Worm (Caenorhabditis elegans) whole organism, young adult: ENCODE results near the gene C06H2.7.
A peak's percentile ranks its signal among the peaks of the same experiment; 100 is the strongest.

Experiments used
- F33H1.4 ChIP-seq: fragments of 200-800 bp; sonication (Bioruptor generic); IDR thresholded peaks from 2 replicates; pipeline ENCODE4 v1.3.6; 2022; ENCODE audit warnings: missing genetic modification reagents, missing genetic modification characterization, missing compliant biosample characterization
- F57A8.1 ChIP-seq: fragments of 200-800 bp; sonication (Bioruptor generic); optimal IDR thresholded peaks from 2 replicates; lab custom pipeline; 2018; ENCODE audit warnings: mild to moderate bottlenecking, missing genetic modification characterization, moderate library complexity, missing compliant biosample characterization
- F57C9.4 ChIP-seq: sonication (generic microtip); optimal IDR thresholded peaks from 2 replicates; lab custom pipeline; 2017; ENCODE audit warnings: mild to moderate bottlenecking, missing genetic modification characterization, missing compliant biosample characterization
- K11D2.4 ChIP-seq: fragments of 200-800 bp; sonication (Bioruptor generic); IDR thresholded peaks from 2 replicates; pipeline ENCODE4 v1.3.6; 2022; ENCODE audit warnings: missing genetic modification reagents, missing genetic modification characterization, missing compliant biosample characterization
- K12H6.12 ChIP-seq: fragments of 200-800 bp; sonication (Bioruptor generic); optimal IDR thresholded peaks from 2 replicates; lab custom pipeline; 2018; ENCODE audit warnings: mild to moderate bottlenecking, missing genetic modification characterization, missing compliant biosample characterization
- Y53F4B.3 ChIP-seq: fragments of 200-800 bp; sonication (Bioruptor generic); IDR thresholded peaks from 2 replicates; pipeline ENCODE4 v1.3.6; 2022; ENCODE audit warnings: missing genetic modification reagents, missing genetic modification characterization, missing compliant biosample characterization
- Y56A3A.18 ChIP-seq: fragments of 200-800 bp; sonication (Bioruptor generic); IDR thresholded peaks from 2 replicates; pipeline ENCODE4 v1.3.6; 2022; ENCODE audit warnings: missing genetic modification reagents, missing genetic modification characterization, missing compliant biosample characterization
- ama-1 ChIP-seq, 3 experiments: fragments of 150-350 bp in 1 of 3; sonication (generic microtip) in 2 of 3; optimal IDR thresholded peaks; 2 replicates each; lab custom pipeline; 2014 to 2018; ENCODE audit warnings: missing biosample characterization in 2 of 3, missing genetic modification characterization in 2 of 3, missing genetic modification reagents in 2 of 3
- bed-1 ChIP-seq: fragments of 200-800 bp; sonication (Bioruptor generic); IDR thresholded peaks from 2 replicates; pipeline ENCODE4 v1.3.6; 2022; ENCODE audit warnings: missing genetic modification reagents, missing genetic modification characterization, missing compliant biosample characterization
- ceh-91 ChIP-seq: fragments of 200-800 bp; sonication (Bioruptor generic); IDR thresholded peaks from 2 replicates; pipeline ENCODE4 v1.3.6; 2022; ENCODE audit warnings: missing genetic modification reagents, missing genetic modification characterization, missing compliant biosample characterization
- chd-7 ChIP-seq: sonication (generic microtip); optimal IDR thresholded peaks from 2 replicates; lab custom pipeline; 2016; ENCODE audit warnings: mild to moderate bottlenecking, missing genetic modification characterization, moderate library complexity, missing compliant biosample characterization
- egrh-3 ChIP-seq: fragments of 200-800 bp; sonication (Bioruptor generic); IDR thresholded peaks from 2 replicates; pipeline ENCODE4 v1.3.6; 2022; ENCODE audit warnings: missing genetic modification reagents, missing genetic modification characterization, missing compliant biosample characterization
- fkh-3 ChIP-seq: sonication (generic microtip); optimal IDR thresholded peaks from 2 replicates; lab custom pipeline; 2016; ENCODE audit warnings: mild to moderate bottlenecking, missing genetic modification characterization, missing compliant biosample characterization
- him-1 ChIP-seq: sonication (generic microtip); optimal IDR thresholded peaks from 2 replicates; lab custom pipeline; 2016; ENCODE audit warnings: missing genotype, missing genetic modification reagents, missing genetic modification characterization, missing compliant biosample characterization
- hlh-12 ChIP-seq: sonication (generic microtip); optimal IDR thresholded peaks from 2 replicates; lab custom pipeline; 2016; ENCODE audit warnings: missing genetic modification characterization, missing compliant biosample characterization
- hmg-1.2 ChIP-seq: fragments of 200-800 bp; sonication (Bioruptor generic); IDR thresholded peaks from 2 replicates; pipeline ENCODE4 v1.3.6; 2022; ENCODE audit warnings: missing genetic modification reagents, missing genetic modification characterization, missing compliant biosample characterization
- hmg-20 ChIP-seq: fragments of 200-800 bp; sonication (Bioruptor generic); IDR thresholded peaks from 2 replicates; pipeline ENCODE4 v1.3.6; 2022; ENCODE audit warnings: missing genetic modification reagents, missing genetic modification characterization, missing compliant biosample characterization
- let-526 ChIP-seq: fragments of 200-800 bp; sonication (Bioruptor generic); IDR thresholded peaks from 2 replicates; pipeline ENCODE4 v1.3.6; 2022; ENCODE audit warnings: missing genetic modification reagents, missing genetic modification characterization, missing compliant biosample characterization
- lin-26 ChIP-seq: fragments of 200-800 bp; sonication (Bioruptor generic); IDR thresholded peaks from 2 replicates; pipeline ENCODE4 v1.3.6; 2022; ENCODE audit warnings: missing genetic modification reagents, missing genetic modification characterization, missing compliant biosample characterization
- lsy-27 ChIP-seq: sonication (generic microtip); optimal IDR thresholded peaks from 2 replicates; lab custom pipeline; 2017; ENCODE audit warnings: missing genetic modification characterization, mild to moderate bottlenecking, missing compliant biosample characterization, antibody characterized with exemption, missing genotype, borderline replicate concordance; ENCODE audit not compliant: insufficient read depth
- madf-8 ChIP-seq: fragments of 200-800 bp; sonication (Bioruptor generic); conservative IDR thresholded peaks from 2 replicates; pipeline ENCODE4 v1.3.6; 2022; ENCODE audit warnings: missing genetic modification reagents, missing genetic modification characterization, missing compliant biosample characterization
- mcd-1 ChIP-seq: fragments of 200-800 bp; sonication (Bioruptor generic); IDR thresholded peaks from 2 replicates; pipeline ENCODE4 v1.3.6; 2022; ENCODE audit warnings: missing genetic modification reagents, missing genetic modification characterization, missing compliant biosample characterization
- mel-28 ChIP-seq: sonication (generic microtip); optimal IDR thresholded peaks from 2 replicates; lab custom pipeline; 2016; ENCODE audit warnings: borderline replicate concordance, mild to moderate bottlenecking, missing genetic modification characterization, missing compliant biosample characterization
- nfyb-1 ChIP-seq: fragments of 200-800 bp; sonication (Bioruptor generic); IDR thresholded peaks from 2 replicates; pipeline ENCODE4 v1.3.6; 2022; ENCODE audit warnings: missing genetic modification reagents, missing genetic modification characterization, missing compliant biosample characterization
- nhr-80 ChIP-seq: sonication (generic microtip); optimal IDR thresholded peaks from 2 replicates; lab custom pipeline; 2016; ENCODE audit warnings: missing genetic modification characterization, missing compliant biosample characterization
- repo-1 ChIP-seq: sonication (generic microtip); optimal IDR thresholded peaks from 2 replicates; lab custom pipeline; 2017; ENCODE audit warnings: mild to moderate bottlenecking, missing genetic modification characterization, missing compliant biosample characterization
- snpc-3.4 ChIP-seq: sonication (generic microtip); optimal IDR thresholded peaks from 2 replicates; lab custom pipeline; 2017; ENCODE audit warnings: missing genetic modification characterization, mild to moderate bottlenecking, missing compliant biosample characterization, antibody characterized with exemption, moderate library complexity, missing genotype, missing genetic modification reagents
- snpc-4 ChIP-seq, 5 experiments: fragments of 150-350 bp in 1 of 5; sonication (generic microtip) in 4 of 5; optimal IDR thresholded peaks; 2 replicates each; lab custom pipeline; 2014 to 2018; ENCODE audit warnings: missing genetic modification characterization in 5 of 5, missing biosample characterization in 3 of 5, antibody characterized with exemption in 2 of 5, mild to moderate bottlenecking in 2 of 5, missing compliant biosample characterization in 2 of 5, missing genotype in 2 of 5, moderate library complexity in 2 of 5, missing genetic modification reagents in 1 of 5
- unc-62 ChIP-seq: fragments of 150-350 bp; optimal IDR thresholded peaks from 2 replicates; lab custom pipeline; 2014; ENCODE audit warnings: missing biosample characterization, missing genetic modification reagents, missing genetic modification characterization
- xnd-1 ChIP-seq: sonication (generic microtip); optimal IDR thresholded peaks from 2 replicates; lab custom pipeline; 2016; ENCODE audit warnings: missing genotype, missing genetic modification reagents, missing genetic modification characterization, missing compliant biosample characterization
- zfh-2 ChIP-seq: fragments of 200-800 bp; sonication (Bioruptor generic); conservative IDR thresholded peaks from 2 replicates; pipeline ENCODE4 v1.3.6; 2022; ENCODE audit warnings: missing genetic modification reagents, missing genetic modification characterization, missing compliant biosample characterization
- zim-3 ChIP-seq: sonication (generic microtip); optimal IDR thresholded peaks from 2 replicates; lab custom pipeline; 2017; ENCODE audit warnings: mild to moderate bottlenecking, missing genetic modification characterization, moderate library complexity, missing compliant biosample characterization
- ztf-18 ChIP-seq: sonication (generic microtip); optimal IDR thresholded peaks from 2 replicates; lab custom pipeline; 2016; ENCODE audit warnings: missing genotype, mild to moderate bottlenecking, missing genetic modification characterization, missing compliant biosample characterization
- ztf-26 ChIP-seq: sonication (generic microtip); optimal IDR thresholded peaks from 2 replicates; lab custom pipeline; 2017; ENCODE audit warnings: missing genetic modification characterization, missing compliant biosample characterization

The C06H2.7 gene

DNA sequence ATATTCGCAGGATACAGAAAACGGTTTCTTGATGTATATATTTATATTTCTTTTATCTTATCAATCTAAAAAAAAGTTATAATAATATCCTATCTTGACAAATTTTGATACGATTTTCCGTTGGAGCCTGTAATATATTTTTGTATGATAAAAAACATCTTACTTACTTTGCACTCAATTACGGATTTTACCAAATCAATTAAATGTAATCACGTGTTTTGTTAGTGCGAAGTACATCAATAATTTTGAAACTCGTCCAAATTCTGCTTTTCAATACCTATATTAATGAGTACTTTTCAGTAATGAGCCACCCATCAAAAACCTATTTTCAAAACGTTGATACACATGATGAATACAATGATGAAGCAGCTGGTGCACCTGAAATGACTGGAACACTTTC is 4.8 kb upstream of the C06H2.7 start, which contains the start of gene T19C4.1:
Gene T19C4.1 (plus strand): TSS at position 301 of the 400 bp plus-strand sequence.
- no peak for TF ChIP-seq F57A8.1
- TF ChIP-seq let-526 (GFP tag; lab: Robert Waterston, UW), result no peak
- TF ChIP-seq snpc-4 (GFP tag; optimal IDR thresholded peaks at IDR 0.05; lab: Kevin White, UChicago), result no peak
- TF ChIP-seq snpc-4 (tag; optimal IDR thresholded peaks at IDR 0.05; lab: Kevin White, UChicago), result no peak
- TF ChIP-seq K11D2.4 (GFP tag; lab: Robert Waterston, UW), result no peak
- no peak for TF ChIP-seq repo-1 (tag; lab: Kevin White, UChicago)
- no peak for TF ChIP-seq K12H6.12 (tag; lab: Kevin White, UChicago)
- no peak for TF ChIP-seq him-1 (tag; lab: Kevin White, UChicago)
- TF ChIP-seq Y53F4B.3 (GFP tag; lab: Robert Waterston, UW), result no peak
- TF ChIP-seq ztf-18 (tag; lab: Kevin White, UChicago), result no peak
- no peak for TF ChIP-seq lsy-27 (tag; lab: Kevin White, UChicago)
- TF ChIP-seq egrh-3 (GFP tag; lab: Robert Waterston, UW), result no peak
- no peak for TF ChIP-seq nhr-80 (tag; lab: Kevin White, UChicago)
- TF ChIP-seq F57C9.4 (tag; lab: Kevin White, UChicago), result no peak
- no peak for TF ChIP-seq hmg-20 (GFP tag; lab: Robert Waterston, UW)
- TF ChIP-seq snpc-3.4, result no peak
- TF ChIP-seq xnd-1 (tag; lab: Kevin White, UChicago), result no peak
- TF ChIP-seq, all 124 proteins: peak for 0

- no peak for TF ChIP-seq hmg-1.2 (GFP tag; lab: Robert Waterston, UW)
- no peak for TF ChIP-seq F57C9.4 (tag; lab: Kevin White, UChicago)
- TF ChIP-seq mel-28 (tag; lab: Kevin White, UChicago), result no peak
- no peak for TF ChIP-seq K12H6.12 (tag; lab: Kevin White, UChicago)
- no peak for TF ChIP-seq Y56A3A.18 (GFP tag; lab: Robert Waterston, UW)
- TF ChIP-seq hlh-12, result no peak
- no peak for TF ChIP-seq zim-3
- no peak for TF ChIP-seq ceh-91
- TF ChIP-seq F33H1.4 (GFP tag; lab: Robert Waterston, UW), result no peak
Measured at ce11 chrV:11148971-11149370, 4.4 kb upstream of the C06H2.7 start.

- TF ChIP-seq ama-1 (optimal IDR thresholded peaks at IDR 0.05; lab: Kevin White, UChicago), result peak; percentile 67
- TF ChIP-seq ama-1 (GFP tag; optimal IDR thresholded peaks at IDR 0.05; lab: Kevin White, UChicago), result no peak
- TF ChIP-seq ztf-26, result peak; percentile 53
- 0 out of 2 replicates have a peak, but pooled peaks have one; percentile 30 for TF ChIP-seq nfyb-1 (GFP tag; lab: Robert Waterston, UW)
- no peak for TF ChIP-seq unc-62 (GFP tag; lab: Kevin White, UChicago)
- TF ChIP-seq, all 124 proteins: peak for 3
Measured at ce11 chrV:11147780-11148144, 3.2 kb upstream of the C06H2.7 start.

DNA sequence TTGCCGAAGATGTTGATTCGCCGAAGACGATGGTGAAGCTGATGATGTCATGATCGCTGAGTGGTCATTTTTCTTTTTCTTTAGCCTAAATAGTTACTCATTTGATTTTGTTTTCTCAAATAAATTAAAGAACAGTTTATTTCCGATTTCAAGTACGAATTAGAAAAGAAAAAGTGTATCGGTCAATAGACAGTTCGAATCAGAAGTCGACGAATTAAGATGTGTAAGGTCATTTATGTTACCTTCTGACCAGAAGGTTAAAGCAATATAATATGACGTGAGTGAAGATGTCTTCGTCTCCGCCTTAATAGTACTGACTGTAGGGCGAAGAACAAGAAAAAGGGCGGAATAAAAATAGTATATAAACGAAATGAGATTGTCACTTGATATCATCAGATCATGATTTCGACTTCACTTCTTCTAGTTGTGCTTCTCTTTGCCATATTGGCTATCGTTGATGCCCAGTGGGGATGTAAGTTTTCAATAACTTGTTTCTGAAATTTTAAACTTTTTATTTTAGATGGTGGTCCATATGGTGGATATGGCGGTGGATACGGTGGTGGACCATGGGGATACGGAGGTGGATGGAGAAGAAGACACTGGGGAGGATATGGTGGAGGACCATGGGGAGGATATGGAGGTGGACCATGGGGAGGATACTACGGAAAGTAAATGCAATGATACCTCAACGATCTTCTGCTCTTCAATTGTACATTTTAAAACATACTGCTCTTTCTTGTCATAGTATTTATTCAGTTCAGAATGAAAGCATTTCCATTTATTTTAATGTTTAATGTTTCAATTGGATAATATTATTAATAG is 2.6 kb upstream of the C06H2.7 start, which contains the start of the genes T19C4.24 and nlp-33:
Gene T19C4.24 (minus strand): TSS at position 51 of the 822 bp plus-strand sequence.
Gene nlp-33 (plus strand): TSS at position 389 of the 822 bp plus-strand sequence.
- no peak for TF ChIP-seq fkh-3 (tag; lab: Kevin White, UChicago)
- peak; percentile 71 for TF ChIP-seq ama-1 (optimal IDR thresholded peaks at IDR 0.05; lab: Kevin White, UChicago)
- TF ChIP-seq ama-1 (GFP tag; optimal IDR thresholded peaks at IDR 0.05; lab: Kevin White, UChicago), result no peak
- no peak for TF ChIP-seq lin-26 (GFP tag; lab: Robert Waterston, UW)
- TF ChIP-seq madf-8 (GFP tag; lab: Robert Waterston, UW), result no peak
- no peak for TF ChIP-seq zfh-2
- TF ChIP-seq bed-1 (GFP tag; lab: Robert Waterston, UW), result no peak
- TF ChIP-seq chd-7 (tag; lab: Kevin White, UChicago), result no peak
- TF ChIP-seq mcd-1, result peak; percentile 34; the same call in 1 of the 2 replicates
- TF ChIP-seq repo-1 (tag; lab: Kevin White, UChicago), result peak; percentile 17
